Worm (Caenorhabditis elegans) whole organism, mixed stage, embryonic: ENCODE data around the gene C25A8.5.

Experiments
- M03D4.4 ChIP-seq: sonication (generic microtip); optimal IDR thresholded peaks from 2 replicates; lab custom pipeline; 2017; ENCODE audit warnings: mild to moderate bottlenecking, missing genetic modification characterization, missing compliant biosample characterization
- bed-3 ChIP-seq: fragments of 200-800 bp; sonication (Bioruptor generic); optimal IDR thresholded peaks from 3 replicates; lab custom pipeline; 2018; ENCODE audit warnings: mild to moderate bottlenecking, missing genetic modification characterization, moderate library complexity, missing compliant biosample characterization
- blmp-1 ChIP-seq: fragments of 150-350 bp; optimal IDR thresholded peaks from 2 replicates; lab custom pipeline; 2014; ENCODE audit warnings: missing biosample characterization, missing genetic modification characterization
- ceh-39 ChIP-seq: fragments of 150-350 bp; optimal IDR thresholded peaks from 2 replicates; lab custom pipeline; 2014; ENCODE audit warnings: missing biosample characterization, missing genetic modification characterization
- ceh-43 ChIP-seq: fragments of 200-800 bp; sonication (Bioruptor generic); optimal IDR thresholded peaks from 2 replicates; lab custom pipeline; 2018; ENCODE audit warnings: mild to moderate bottlenecking, missing genetic modification characterization, moderate library complexity, missing compliant biosample characterization
- ceh-83 ChIP-seq: fragments of 200-800 bp; sonication (Bioruptor generic); optimal IDR thresholded peaks from 2 replicates; lab custom pipeline; 2018; ENCODE audit warnings: mild to moderate bottlenecking, missing genetic modification characterization, missing compliant biosample characterization
- ces-1 ChIP-seq: fragments of 150-350 bp; optimal IDR thresholded peaks from 2 replicates; lab custom pipeline; 2014; ENCODE audit warnings: missing biosample characterization, missing genetic modification reagents, missing genetic modification characterization
- cnd-1 ChIP-seq: fragments of 200-800 bp; sonication (Bioruptor generic); optimal IDR thresholded peaks from 2 replicates; lab custom pipeline; 2018; ENCODE audit warnings: mild to moderate bottlenecking, missing genetic modification characterization, missing compliant biosample characterization
- drap-1 ChIP-seq: fragments of 200-800 bp; sonication (Bioruptor generic); optimal IDR thresholded peaks from 3 replicates; lab custom pipeline; 2018; ENCODE audit warnings: mild to moderate bottlenecking, missing genetic modification characterization, missing compliant biosample characterization
- elt-1 ChIP-seq: sonication (generic microtip); optimal IDR thresholded peaks from 2 replicates; lab custom pipeline; 2017; ENCODE audit warnings: missing genetic modification characterization, mild to moderate bottlenecking, missing compliant biosample characterization, antibody characterized with exemption, moderate library complexity, borderline replicate concordance; ENCODE audit not compliant: insufficient read depth
- elt-3 ChIP-seq: fragments of 150-350 bp; optimal IDR thresholded peaks from 2 replicates; lab custom pipeline; 2014; ENCODE audit warnings: missing biosample characterization, missing genetic modification characterization
- flh-1 ChIP-seq: fragments of 200-800 bp; sonication (Bioruptor generic); optimal IDR thresholded peaks from 2 replicates; lab custom pipeline; 2018; ENCODE audit warnings: mild to moderate bottlenecking, missing genetic modification characterization, moderate library complexity, missing compliant biosample characterization
- ham-2 ChIP-seq: fragments of 200-800 bp; sonication (Bioruptor generic); optimal IDR thresholded peaks from 2 replicates; lab custom pipeline; 2018; ENCODE audit warnings: mild to moderate bottlenecking, missing genetic modification characterization, missing compliant biosample characterization
- hlh-1 ChIP-seq: fragments of 150-350 bp; optimal IDR thresholded peaks from 2 replicates; lab custom pipeline; 2014; ENCODE audit warnings: missing biosample characterization, missing genetic modification reagents, missing genetic modification characterization
- lin-13 ChIP-seq: fragments of 150-350 bp; optimal IDR thresholded peaks from 2 replicates; lab custom pipeline; 2014; ENCODE audit warnings: missing biosample characterization, missing genetic modification characterization
- lin-32 ChIP-seq: fragments of 200-800 bp; sonication (Bioruptor generic); optimal IDR thresholded peaks from 2 replicates; lab custom pipeline; 2018; ENCODE audit warnings: mild to moderate bottlenecking, missing genetic modification characterization, missing compliant biosample characterization
- lsy-2 ChIP-seq: fragments of 150-350 bp; optimal IDR thresholded peaks from 2 replicates; lab custom pipeline; 2014; ENCODE audit warnings: missing biosample characterization, missing genetic modification characterization
- mab-5 ChIP-seq: fragments of 150-350 bp; optimal IDR thresholded peaks from 2 replicates; lab custom pipeline; 2014; ENCODE audit warnings: missing biosample characterization, missing genetic modification characterization
- mep-1 ChIP-seq: fragments of 150-350 bp; optimal IDR thresholded peaks from 2 replicates; lab custom pipeline; 2017; ENCODE audit warnings: missing biosample characterization, missing genetic modification reagents, missing genetic modification characterization, inconsistent platforms
- mls-2 ChIP-seq: sonication (generic microtip); optimal IDR thresholded peaks from 2 replicates; lab custom pipeline; 2016; ENCODE audit warnings: mild to moderate bottlenecking, missing genetic modification characterization, moderate library complexity, missing compliant biosample characterization
- nhr-12 ChIP-seq: fragments of 150-350 bp; optimal IDR thresholded peaks from 2 replicates; lab custom pipeline; 2014; ENCODE audit warnings: missing biosample characterization, missing genetic modification characterization
- nhr-2 ChIP-seq: fragments of 150-350 bp; optimal IDR thresholded peaks from 2 replicates; lab custom pipeline; 2014; ENCODE audit warnings: missing biosample characterization, missing genetic modification characterization
- nhr-237 ChIP-seq: fragments of 150-350 bp; optimal IDR thresholded peaks from 2 replicates; lab custom pipeline; 2014; ENCODE audit warnings: missing biosample characterization, missing genetic modification characterization
- nhr-28 ChIP-seq: fragments of 150-350 bp; optimal IDR thresholded peaks from 2 replicates; lab custom pipeline; 2014; ENCODE audit warnings: missing biosample characterization, missing genetic modification characterization
- nhr-76 ChIP-seq: sonication (generic microtip); optimal IDR thresholded peaks from 2 replicates; lab custom pipeline; 2017; ENCODE audit warnings: missing biosample characterization, missing genetic modification characterization
- pha-4 ChIP-seq: fragments of 150-350 bp; optimal IDR thresholded peaks from 2 replicates; lab custom pipeline; 2018; ENCODE audit warnings: missing biosample characterization, missing genetic modification reagents, missing genetic modification characterization
- sem-2 ChIP-seq: fragments of 200-800 bp; sonication (Bioruptor generic); optimal IDR thresholded peaks from 2 replicates; lab custom pipeline; 2018; ENCODE audit warnings: mild to moderate bottlenecking, missing genetic modification characterization, missing compliant biosample characterization
- snpc-4 ChIP-seq: fragments of 150-350 bp; optimal IDR thresholded peaks from 2 replicates; lab custom pipeline; 2014; ENCODE audit warnings: missing biosample characterization, missing genetic modification characterization
- sptf-1 ChIP-seq: sonication (generic microtip); optimal IDR thresholded peaks from 2 replicates; lab custom pipeline; 2017; ENCODE audit warnings: mild to moderate bottlenecking, missing genetic modification characterization, moderate library complexity, missing compliant biosample characterization
- tbx-8 ChIP-seq: fragments of 200-800 bp; sonication (Bioruptor generic); optimal IDR thresholded peaks from 2 replicates; lab custom pipeline; 2018; ENCODE audit warnings: mild to moderate bottlenecking, missing genetic modification characterization, moderate library complexity, missing compliant biosample characterization
- unc-120 ChIP-seq: sonication (generic microtip); optimal IDR thresholded peaks from 2 replicates; lab custom pipeline; 2017; ENCODE audit warnings: missing genetic modification characterization, missing compliant biosample characterization; ENCODE audit not compliant: poor library complexity, severe bottlenecking
- unc-39 ChIP-seq: fragments of 150-350 bp; optimal IDR thresholded peaks from 2 replicates; lab custom pipeline; 2014; ENCODE audit warnings: missing biosample characterization, missing genetic modification characterization
- unc-62 ChIP-seq: fragments of 150-350 bp; optimal IDR thresholded peaks from 2 replicates; lab custom pipeline; 2014; ENCODE audit warnings: missing biosample characterization, missing genetic modification reagents, missing genetic modification characterization
- zip-8 ChIP-seq: fragments of 150-350 bp; optimal IDR thresholded peaks from 2 replicates; lab custom pipeline; 2014; ENCODE audit warnings: missing biosample characterization, missing genetic modification characterization
- ztf-11 ChIP-seq: fragments of 150-350 bp; optimal IDR thresholded peaks from 2 replicates; lab custom pipeline; 2014; ENCODE audit warnings: missing biosample characterization, missing genetic modification characterization

C25A8.5 gene

ce11 chrIV:7036790-7037189 lies 37.5 kb downstream of the C25A8.5 start, which contains the start of gene ufl-1:
Gene ufl-1 (minus strand): TSS chrIV:7036859.
- TF ChIP-seq sem-2 (GFP tag; lab: Kevin White, UChicago) (no peak), elt-1 (tag; lab: Kevin White, UChicago) (no peak), mep-1 (tag; lab: Kevin White, UChicago) (no peak), drap-1 (GFP tag; lab: Kevin White, UChicago) (no peak), nhr-237 (no peak), tbx-8 (GFP tag; lab: Kevin White, UChicago) (no peak), nhr-76 (no peak), unc-39 (tag; lab: Kevin White, UChicago) (no peak), mls-2 (no peak), snpc-4 (tag; lab: Kevin White, UChicago) (no peak), ztf-11 (tag; lab: Kevin White, UChicago) (no peak), unc-120 (tag; lab: Kevin White, UChicago) (no peak), M03D4.4 (tag; lab: Kevin White, UChicago) (no peak)

- TF ChIP-seq nhr-76 (peak; percentile 57), M03D4.4 (tag; lab: Kevin White, UChicago) (peak; percentile 69), sem-2 (GFP tag; lab: Kevin White, UChicago) (peak; percentile 21), bed-3 (peak; percentile 78), nhr-2 (tag; lab: Kevin White, UChicago) (peak; percentile 43), ceh-83 (GFP tag; lab: Kevin White, UChicago) (no peak), ceh-43 (GFP tag; lab: Kevin White, UChicago) (peak; percentile 61), hlh-1 (tag; lab: Kevin White, UChicago) (peak; percentile 73), sptf-1 (tag; lab: Kevin White, UChicago) (peak; percentile 86), nhr-28 (tag; lab: Kevin White, UChicago) (no peak), zip-8 (tag; lab: Kevin White, UChicago) (no peak), nhr-237 (peak; percentile 84), pha-4 (peak; percentile 44), lin-13 (tag; lab: Kevin White, UChicago) (peak; percentile 49), mab-5 (tag; lab: Kevin White, UChicago) (peak; percentile 60), unc-62 (no peak), cnd-1 (tag; lab: Kevin White, UChicago) (peak; percentile 5), elt-1 (tag; lab: Kevin White, UChicago) (peak; percentile 45), lsy-2 (tag; lab: Kevin White, UChicago) (peak; percentile 75), nhr-12 (tag; lab: Kevin White, UChicago) (no peak), flh-1 (no peak), mep-1 (tag; lab: Kevin White, UChicago) (peak; percentile 97), blmp-1 (tag; lab: Kevin White, UChicago) (peak; percentile 60), snpc-4 (tag; lab: Kevin White, UChicago) (no peak), unc-39 (tag; lab: Kevin White, UChicago) (peak; percentile 24), drap-1 (GFP tag; lab: Kevin White, UChicago) (peak; percentile 75), elt-3 (tag; lab: Kevin White, UChicago) (no peak), ces-1 (GFP tag; lab: Kevin White, UChicago) (peak; percentile 67), unc-120 (tag; lab: Kevin White, UChicago) (peak; percentile 46), mls-2 (peak; percentile 75), ham-2 (GFP tag; lab: Kevin White, UChicago) (peak; percentile 7), ztf-11 (tag; lab: Kevin White, UChicago) (peak; percentile 65), ceh-39 (tag; lab: Kevin White, UChicago) (peak; percentile 24), tbx-8 (GFP tag; lab: Kevin White, UChicago) (no peak), lin-32 (GFP tag; lab: Kevin White, UChicago) (peak; percentile 19)
Observed at ce11 chrIV:7039476-7040261, 40.4 kb downstream of the C25A8.5 start, which contains the start of the genes cogc-2 and klp-18. Gene cogc-2 (minus strand): TSS chrIV:7039580. Gene klp-18 (plus strand): TSS chrIV:7040211.
